Fruit fly (Drosophila melanogaster) whole organism, embryonic: Measurements from ENCODE around the gene CG17929.

Experiments used
- Atf-2 ChIP-seq: fragments of 200-800 bp; sonication (Bioruptor generic); optimal IDR thresholded peaks from 2 replicates; lab custom pipeline; 2016; ENCODE audit warnings: missing biosample characterization, missing genetic modification characterization
- CG10274 ChIP-seq: fragments of 200-800 bp; sonication (Bioruptor generic); optimal IDR thresholded peaks from 3 replicates; lab custom pipeline; 2017; ENCODE audit warnings: missing biosample characterization, mild to moderate bottlenecking, missing genetic modification characterization
- CG12236 ChIP-seq: fragments of 200-800 bp; sonication (Bioruptor generic); optimal IDR thresholded peaks from 2 replicates; lab custom pipeline; 2016; ENCODE audit warnings: missing biosample characterization, missing genetic modification characterization
- CG12744 ChIP-seq: fragments of 200-800 bp; sonication (Bioruptor generic); optimal IDR thresholded peaks from 2 replicates; lab custom pipeline; 2016; ENCODE audit warnings: missing biosample characterization, missing genetic modification characterization
- CG13624 ChIP-seq: fragments of 200-800 bp; sonication (Bioruptor generic); optimal IDR thresholded peaks from 2 replicates; lab custom pipeline; 2016; ENCODE audit warnings: missing biosample characterization, missing genetic modification characterization
- CG14014 ChIP-seq: fragments of 200-800 bp; sonication (Bioruptor generic); IDR thresholded peaks from 2 replicates; pipeline ENCODE4 v1.3.6; 2022; ENCODE audit warnings: missing biosample characterization, missing genetic modification characterization
- CG17361 ChIP-seq: fragments of 200-800 bp; sonication (Bioruptor generic); IDR thresholded peaks from 3 replicates; pipeline ENCODE4 v1.3.6; 2022; ENCODE audit warnings: missing biosample characterization, missing genetic modification characterization
- CG1832 ChIP-seq: fragments of 200-800 bp; sonication (Bioruptor generic); optimal IDR thresholded peaks from 2 replicates; lab custom pipeline; 2017; ENCODE audit warnings: missing biosample characterization, mild to moderate bottlenecking, missing genetic modification characterization, inconsistent platforms
- CG2129 ChIP-seq: fragments of 200-800 bp; sonication (Bioruptor generic); IDR thresholded peaks from 2 replicates; pipeline ENCODE4 v1.3.6; 2022; ENCODE audit warnings: missing biosample characterization, missing genetic modification characterization; ENCODE audit not compliant: partially characterized antibody
- CG2889 ChIP-seq: fragments of 200-800 bp; sonication (Bioruptor generic); IDR thresholded peaks from 3 replicates; pipeline ENCODE4 v1.3.6; 2022; ENCODE audit warnings: missing biosample characterization, missing genetic modification characterization
- CG3281 ChIP-seq: fragments of 200-800 bp; sonication (Bioruptor generic); optimal IDR thresholded peaks from 3 replicates; lab custom pipeline; 2017; ENCODE audit warnings: missing biosample characterization, mild to moderate bottlenecking, missing genetic modification characterization
- CG6272 ChIP-seq: fragments of 200-800 bp; sonication (Bioruptor generic); IDR thresholded peaks from 2 replicates; pipeline ENCODE4 v1.3.6; 2022; ENCODE audit warnings: missing biosample characterization, missing genetic modification characterization
- CG6654 ChIP-seq: fragments of 200-800 bp; sonication (Bioruptor generic); optimal IDR thresholded peaks from 2 replicates; lab custom pipeline; 2017; ENCODE audit warnings: missing biosample characterization, mild to moderate bottlenecking, missing genetic modification characterization
- CG6791 ChIP-seq: fragments of 200-800 bp; sonication (Bioruptor generic); IDR thresholded peaks from 3 replicates; pipeline ENCODE4 v1.3.6; 2022; ENCODE audit warnings: missing biosample characterization, missing genetic modification characterization; ENCODE audit not compliant: partially characterized antibody
- CG7928 ChIP-seq: fragments of 200-800 bp; sonication (Bioruptor generic); optimal IDR thresholded peaks from 2 replicates; lab custom pipeline; 2017; ENCODE audit warnings: missing biosample characterization, mild to moderate bottlenecking, missing genetic modification characterization
- CG8478 ChIP-seq: fragments of >200 bp; optimal IDR thresholded peaks from 2 replicates; lab custom pipeline; 2018
- CG9215 ChIP-seq: fragments of 200-800 bp; sonication (Bioruptor generic); IDR thresholded peaks from 2 replicates; pipeline ENCODE4 v1.3.6; 2022; ENCODE audit warnings: missing biosample characterization, missing genetic modification characterization
- CG9797 ChIP-seq: fragments of 200-800 bp; sonication (Bioruptor generic); optimal IDR thresholded peaks from 3 replicates; lab custom pipeline; 2018; ENCODE audit warnings: missing biosample characterization, mild to moderate bottlenecking, missing genetic modification characterization
- CHES-1-like ChIP-seq: fragments of 200-800 bp; sonication (Bioruptor generic); optimal IDR thresholded peaks from 2 replicates; lab custom pipeline; 2016; ENCODE audit warnings: missing biosample characterization, missing genetic modification characterization
- CkIIα-i1 ChIP-seq: fragments of 200-800 bp; sonication (Bioruptor generic); IDR thresholded peaks from 2 replicates; pipeline ENCODE4 v1.3.6; 2022; ENCODE audit warnings: missing biosample characterization, missing genetic modification characterization
- Doc2 ChIP-seq: fragments of 200-800 bp; sonication (Bioruptor generic); IDR thresholded peaks from 2 replicates; pipeline ENCODE4 v1.3.6; 2022; ENCODE audit warnings: missing biosample characterization, missing genetic modification characterization
- Drgx ChIP-seq: fragments of 200-800 bp; sonication (Bioruptor generic); IDR thresholded peaks from 2 replicates; pipeline ENCODE4 v1.3.6; 2022; ENCODE audit warnings: missing biosample characterization, missing genetic modification characterization
- ERR ChIP-seq: fragments of 200-800 bp; sonication (Bioruptor generic); optimal IDR thresholded peaks from 2 replicates; lab custom pipeline; 2016; ENCODE audit warnings: missing biosample characterization, missing genetic modification characterization
- H15 ChIP-seq: fragments of 200-800 bp; sonication (Bioruptor generic); IDR thresholded peaks from 3 replicates; pipeline ENCODE4 v1.3.6; 2022; ENCODE audit warnings: missing biosample characterization, missing genetic modification characterization
- Hand ChIP-seq: fragments of 200-800 bp; sonication (Bioruptor generic); optimal IDR thresholded peaks from 2 replicates; lab custom pipeline; 2017; ENCODE audit warnings: mild to moderate bottlenecking, missing biosample characterization, missing genetic modification reagents, missing genetic modification characterization
- Med ChIP-seq: fragments of 200-800 bp; sonication (Bioruptor generic); peaks from one replicate; lab custom pipeline; 2016; ENCODE audit warnings: missing biosample characterization, missing genetic modification characterization, mild to moderate bottlenecking, inconsistent platforms, moderate library complexity
- Meics ChIP-seq: fragments of 200-800 bp; sonication (Bioruptor generic); optimal IDR thresholded peaks from 2 replicates; lab custom pipeline; 2017; ENCODE audit warnings: missing biosample characterization, mild to moderate bottlenecking, missing genetic modification characterization
- Rx ChIP-seq: fragments of 200-800 bp; sonication (Bioruptor generic); IDR thresholded peaks from 2 replicates; pipeline ENCODE4 v1.3.6; 2022; ENCODE audit warnings: missing biosample characterization, missing genetic modification characterization
- Side ChIP-seq: fragments of 200-800 bp; sonication (Bioruptor generic); optimal IDR thresholded peaks from 2 replicates; lab custom pipeline; 2016; ENCODE audit warnings: missing biosample characterization, missing genetic modification characterization
- Six4 ChIP-seq: fragments of 200-800 bp; sonication (Bioruptor generic); optimal IDR thresholded peaks from 2 replicates; lab custom pipeline; 2016; ENCODE audit warnings: missing biosample characterization, missing genetic modification characterization
- Sox102F ChIP-seq: fragments of 200-800 bp; sonication (Bioruptor generic); optimal IDR thresholded peaks from 2 replicates; lab custom pipeline; 2018; ENCODE audit warnings: missing biosample characterization, mild to moderate bottlenecking, missing genetic modification characterization, moderate library complexity
- Trl ChIP-seq, 3 experiments: fragments of >200 bp in 2 of 3; fragments of 200-800 bp in 1 of 3; sonication (Bioruptor generic) in 1 of 3; optimal IDR thresholded peaks; 2 replicates in 1 of 3; 3 replicates in 2 of 3; lab custom pipeline; 2016 to 2017; ENCODE audit warnings: missing biosample characterization in 1 of 3, missing genetic modification characterization in 1 of 3
- Xrp1 ChIP-seq: fragments of 200-800 bp; sonication (Bioruptor generic); IDR thresholded peaks from 2 replicates; pipeline ENCODE4 v1.3.6; 2022; ENCODE audit warnings: missing biosample characterization, missing genetic modification characterization
- ash1 ChIP-seq: fragments of 200-800 bp; sonication (Bioruptor generic); optimal IDR thresholded peaks from 2 replicates; lab custom pipeline; 2018; ENCODE audit warnings: missing biosample characterization, mild to moderate bottlenecking, missing genetic modification characterization
- chif ChIP-seq, 2 experiments: fragments of 200-800 bp; sonication (Bioruptor generic); optimal IDR thresholded peaks; 3 replicates each; lab custom pipeline; 2016; ENCODE audit warnings: missing biosample characterization in 2 of 2, missing genetic modification characterization in 2 of 2
- chm ChIP-seq: fragments of 200-800 bp; sonication (Bioruptor generic); IDR thresholded peaks from 2 replicates; pipeline ENCODE4 v1.3.6; 2022; ENCODE audit warnings: missing biosample characterization, missing genetic modification characterization
- croc ChIP-seq: fragments of 200-800 bp; sonication (Bioruptor generic); conservative IDR thresholded peaks from 3 replicates; pipeline ENCODE4 v1.3.6; 2022; ENCODE audit warnings: missing biosample characterization, missing genetic modification characterization
- dan ChIP-seq: fragments of 200-800 bp; sonication (Bioruptor generic); IDR thresholded peaks from 2 replicates; pipeline ENCODE4 v1.3.6; 2022; ENCODE audit warnings: missing biosample characterization, missing genetic modification characterization
- fd3F ChIP-seq: fragments of 200-800 bp; sonication (Bioruptor generic); optimal IDR thresholded peaks from 2 replicates; lab custom pipeline; 2018; ENCODE audit warnings: missing biosample characterization, mild to moderate bottlenecking, missing genetic modification characterization, moderate library complexity
- gfzf ChIP-seq: fragments of 200-800 bp; sonication (Bioruptor generic); optimal IDR thresholded peaks from 2 replicates; lab custom pipeline; 2016; ENCODE audit warnings: missing biosample characterization, mild to moderate bottlenecking, missing genetic modification characterization, moderate library complexity
- gsb ChIP-seq: fragments of 200-800 bp; sonication (Bioruptor generic); IDR thresholded peaks from 2 replicates; pipeline ENCODE4 v1.3.6; 2022; ENCODE audit warnings: missing biosample characterization, missing genetic modification characterization
- maf-S ChIP-seq: fragments of 200-800 bp; sonication (Bioruptor generic); optimal IDR thresholded peaks from 2 replicates; lab custom pipeline; 2016; ENCODE audit warnings: missing biosample characterization, missing genetic modification characterization
- nau ChIP-seq: fragments of 200-800 bp; sonication (Bioruptor generic); optimal IDR thresholded peaks from 3 replicates; lab custom pipeline; 2017; ENCODE audit warnings: missing biosample characterization, mild to moderate bottlenecking, missing genetic modification characterization, missing genetic modification reagents
- pros ChIP-seq: fragments of 200-800 bp; sonication (Bioruptor generic); optimal IDR thresholded peaks from 3 replicates; lab custom pipeline; 2019; ENCODE audit warnings: missing biosample characterization, mild to moderate bottlenecking, missing genetic modification characterization, moderate library complexity
- sim ChIP-seq: fragments of 200-800 bp; sonication (Bioruptor generic); IDR thresholded peaks from 2 replicates; pipeline ENCODE4 v1.3.6; 2022; ENCODE audit warnings: missing biosample characterization, missing genetic modification characterization
- slou ChIP-seq: fragments of 200-800 bp; sonication (Bioruptor generic); optimal IDR thresholded peaks from 3 replicates; lab custom pipeline; 2016; ENCODE audit warnings: missing biosample characterization, missing genetic modification characterization
- trem ChIP-seq: fragments of 200-800 bp; optimal IDR thresholded peaks from 3 replicates; lab custom pipeline; 2019; ENCODE audit warnings: missing biosample characterization, mild to moderate bottlenecking, missing genetic modification characterization, moderate library complexity
- vvl ChIP-seq: fragments of 200-800 bp; sonication (Bioruptor generic); IDR thresholded peaks from 2 replicates; pipeline ENCODE4 v1.3.6; 2022; ENCODE audit warnings: missing biosample characterization, missing genetic modification characterization
- wek ChIP-seq: fragments of 200-800 bp; sonication (Bioruptor generic); optimal IDR thresholded peaks from 3 replicates; lab custom pipeline; 2018; ENCODE audit warnings: missing biosample characterization, mild to moderate bottlenecking, missing genetic modification characterization, moderate library complexity
- wor ChIP-seq: fragments of 200-800 bp; sonication (Bioruptor generic); IDR thresholded peaks from 2 replicates; pipeline ENCODE4 v1.3.6; 2022; ENCODE audit warnings: missing biosample characterization, missing genetic modification characterization
- zfh1 ChIP-seq: fragments of 200-800 bp; sonication (Bioruptor generic); IDR thresholded peaks from 3 replicates; pipeline ENCODE4 v1.3.6; 2022; ENCODE audit warnings: missing biosample characterization, missing genetic modification characterization

The CG17929 gene

DNA sequence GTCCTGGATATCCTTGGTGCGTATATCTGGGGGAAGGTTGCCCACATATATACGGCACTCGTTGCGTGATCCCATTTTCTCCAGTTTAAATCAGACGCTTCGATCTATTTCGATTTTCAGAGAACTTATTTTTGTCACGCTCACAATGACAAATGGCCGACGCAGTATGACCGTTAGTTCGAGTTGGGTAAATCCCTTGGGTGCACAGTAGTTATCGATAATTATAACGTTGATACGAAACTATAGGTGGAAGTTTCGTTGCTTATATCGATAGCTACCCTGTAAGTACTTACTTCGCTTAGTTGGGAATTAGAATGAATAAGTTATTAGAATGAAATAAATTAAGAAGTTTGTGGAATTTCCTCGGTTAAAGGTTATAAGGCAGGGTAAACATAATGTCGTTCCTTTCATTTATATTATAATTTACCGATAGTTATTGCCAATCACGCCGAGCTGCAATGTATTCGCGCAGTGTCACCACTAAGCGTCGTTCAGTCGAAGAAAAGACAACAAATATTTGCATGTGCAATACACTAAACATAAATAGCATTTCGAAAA, 16.6 kb downstream of the CG17929 start, which contains the start of the genes SF2 and pad (continued):
- TF ChIP-seq CHES-1-like (GFP tag; lab: Kevin White, UChicago) (peak; percentile 87), nau (GFP tag; lab: Kevin White, UChicago) (peak; percentile 65), slou (GFP tag; lab: Kevin White, UChicago) (peak; percentile 52), CG13624 (GFP tag; lab: Kevin White, UChicago) (peak; percentile 80), croc (peak; percentile 63), CG2129 (GFP tag; lab: Robert Waterston, UW) (peak; percentile 93), CG6272 (GFP tag; lab: Robert Waterston, UW) (peak; percentile 89), pros (peak; percentile 15), chif (GFP tag; optimal IDR thresholded peaks at IDR 0.05; lab: Kevin White, UChicago) (peak; percentile 68 to 79), Atf-2 (GFP tag; lab: Kevin White, UChicago) (peak; percentile 48), Med (GFP tag; lab: Kevin White, UChicago) (peak; percentile 95), ash1 (no peak), CkIIα-i1 (GFP tag; lab: Robert Waterston, UW) (no peak), CG6654 (GFP tag; lab: Kevin White, UChicago) (no peak), Doc2 (no peak), Side (GFP tag; lab: Kevin White, UChicago) (peak; percentile 66), gfzf (GFP tag; lab: Kevin White, UChicago) (peak; percentile 83), trem (tag; lab: Kevin White, UChicago) (peak; percentile 88), Rx (peak; percentile 42), vvl (GFP tag; lab: Robert Waterston, UW) (peak; percentile 36; the same call in 1 of the 2 replicates), chm (GFP tag; lab: Robert Waterston, UW) (no peak), wek (GFP tag; lab: Kevin White, UChicago) (no peak), zfh1 (GFP tag; lab: Robert Waterston, UW) (peak; percentile 38; the same call in 1 of the 3 replicates), CG12744 (peak; percentile 49), Xrp1 (GFP tag; lab: Robert Waterston, UW) (peak; percentile 56; the same call in 1 of the 2 replicates), CG1832 (GFP tag; lab: Kevin White, UChicago) (no peak), Six4 (GFP tag; lab: Kevin White, UChicago) (peak; percentile 65), sim (GFP tag; lab: Robert Waterston, UW) (0 out of 2 replicates have a peak, but pooled peaks have one; percentile 50), ERR (peak; percentile 57), CG14014 (GFP tag; lab: Robert Waterston, UW) (peak; percentile 68), CG7928 (GFP tag; lab: Kevin White, UChicago) (no peak), Sox102F (GFP tag; lab: Kevin White, UChicago) (no peak), Meics (peak; percentile 76), fd3F (GFP tag; lab: Kevin White, UChicago) (peak; percentile 65), CG3281 (GFP tag; lab: Kevin White, UChicago) (peak; percentile 74), Hand (peak; percentile 42), wor (GFP tag; lab: Robert Waterston, UW) (0 out of 2 replicates have a peak, but pooled peaks have one; percentile 29), CG17361 (GFP tag; lab: Robert Waterston, UW) (peak; percentile 89), CG9797 (GFP tag; lab: Kevin White, UChicago) (peak; percentile 89), maf-S (GFP tag; lab: Kevin White, UChicago) (peak; percentile 66), Drgx (GFP tag; lab: Robert Waterston, UW) (no peak), CG2889 (peak; percentile 38; the same call in 1 of the 3 replicates), CG12236 (GFP tag; lab: Kevin White, UChicago) (peak; percentile 16), CG8478 (lab: Kevin White, UChicago) (no peak), CG9215 (GFP tag; lab: Robert Waterston, UW) (peak; percentile 84), H15 (GFP tag; lab: Robert Waterston, UW) (peak; percentile 51; the same call in 2 of the 3 replicates), gsb (GFP tag; lab: Robert Waterston, UW) (no peak), CG6791 (GFP tag; lab: Robert Waterston, UW) (peak; percentile 80), dan (no peak), CG10274 (GFP tag; lab: Kevin White, UChicago) (no peak), Trl (optimal IDR thresholded peaks at IDR 0.05; lab: Kevin White, UChicago) (no peak), Trl (GFP tag; optimal IDR thresholded peaks at IDR 0.05; lab: Kevin White, UChicago) (peak; percentile 71)
